Worm (Caenorhabditis elegans) whole organism, L4 larva: Measurements from ENCODE around the gene nhr-228.

Source experiments
- F44E2.7 ChIP-seq: fragments of 200-800 bp; sonication (Bioruptor generic); IDR thresholded peaks from 2 replicates; pipeline ENCODE4 v2.1.2; 2022; ENCODE audit warnings: missing genetic modification characterization, missing compliant biosample characterization
- F49E8.2 ChIP-seq: sonication (generic microtip); optimal IDR thresholded peaks from 2 replicates; lab custom pipeline; 2016; ENCODE audit warnings: missing compliant biosample characterization, mild to moderate bottlenecking, missing genetic modification characterization, borderline replicate concordance
- ceh-28 ChIP-seq: fragments of 150-350 bp; optimal IDR thresholded peaks from 2 replicates; lab custom pipeline; 2014; ENCODE audit warnings: missing biosample characterization, missing genetic modification reagents, missing genetic modification characterization
- dve-1 ChIP-seq: sonication (generic microtip); optimal IDR thresholded peaks from 2 replicates; lab custom pipeline; 2017; ENCODE audit warnings: antibody characterized with exemption, mild to moderate bottlenecking, missing genetic modification characterization, missing compliant biosample characterization; ENCODE audit not compliant: insufficient read depth
- madf-5 ChIP-seq, 2 experiments: fragments of 200-800 bp; sonication (Bioruptor generic); IDR thresholded peaks; 2 replicates each; pipeline ENCODE4 v1.3.6; 2022; ENCODE audit warnings: missing compliant biosample characterization in 2 of 2, missing genetic modification characterization in 2 of 2
- mxl-2 ChIP-seq: fragments of 200-800 bp; sonication (Bioruptor generic); conservative IDR thresholded peaks from 2 replicates; pipeline ENCODE4 v1.3.6; 2022; ENCODE audit warnings: missing genetic modification reagents, missing genetic modification characterization, missing compliant biosample characterization
- saeg-2 ChIP-seq: fragments of 200-800 bp; sonication (Bioruptor generic); IDR thresholded peaks from 2 replicates; pipeline ENCODE4 v1.3.6; 2022; ENCODE audit warnings: missing genetic modification reagents, missing genetic modification characterization, missing compliant biosample characterization
- zip-11 ChIP-seq: fragments of 200-800 bp; sonication (Bioruptor generic); IDR thresholded peaks from 2 replicates; pipeline ENCODE4 v1.3.6; 2022; ENCODE audit warnings: missing genetic modification characterization, missing compliant biosample characterization

- TF ChIP-seq madf-5 (GFP tag; IDR thresholded peaks at IDR 0.05; lab: Robert Waterston, UW), result no peak
- TF ChIP-seq dve-1, result no peak
- TF ChIP-seq ceh-28 (tag; lab: Kevin White, UChicago), result no peak
- no peak for TF ChIP-seq zip-11 (GFP tag; lab: Robert Waterston, UW)
- no peak for TF ChIP-seq F49E8.2 (tag; lab: Kevin White, UChicago)
- no peak for TF ChIP-seq mxl-2
- TF ChIP-seq F44E2.7, result no peak
- TF ChIP-seq saeg-2 (GFP tag; lab: Robert Waterston, UW), result no peak
Observed at ce11 chrV:2260660-2261059, 20.9 kb upstream of the nhr-228 start, which contains the start of gene F41B5.12.
